Fruit fly (Drosophila melanogaster) whole organism, embryonic: ENCODE results near the gene CG15283.
A peak's percentile ranks its signal among the peaks of the same experiment; 100 is the strongest.

Source experiments
- Antp ChIP-seq: fragments of 200-800 bp; sonication (Bioruptor generic); optimal IDR thresholded peaks from 3 replicates; lab custom pipeline; 2016; ENCODE audit warnings: missing biosample characterization, missing genetic modification characterization
- Asciz ChIP-seq: fragments of 200-800 bp; sonication (Bioruptor generic); optimal IDR thresholded peaks from 2 replicates; lab custom pipeline; 2017; ENCODE audit warnings: missing biosample characterization, mild to moderate bottlenecking, missing genetic modification characterization, missing genetic modification reagents
- Atf3 ChIP-seq: fragments of 200-800 bp; sonication (Bioruptor generic); optimal IDR thresholded peaks from 3 replicates; lab custom pipeline; 2016; ENCODE audit warnings: missing biosample characterization, missing genetic modification characterization
- CG10209 ChIP-seq: fragments of 200-800 bp; sonication (Bioruptor generic); optimal IDR thresholded peaks from 3 replicates; lab custom pipeline; 2017; ENCODE audit warnings: missing biosample characterization, mild to moderate bottlenecking, missing genetic modification characterization, missing genetic modification reagents
- CG12155 ChIP-seq: fragments of 200-800 bp; sonication (Bioruptor generic); optimal IDR thresholded peaks from 3 replicates; lab custom pipeline; 2016; ENCODE audit warnings: missing biosample characterization, missing genetic modification characterization
- CG12769 ChIP-seq: fragments of 200-800 bp; sonication (Bioruptor generic); optimal IDR thresholded peaks from 2 replicates; lab custom pipeline; 2019; ENCODE audit warnings: missing biosample characterization, mild to moderate bottlenecking, missing genetic modification characterization, moderate library complexity
- CG14860 ChIP-seq: fragments of 200-800 bp; sonication (Bioruptor generic); IDR thresholded peaks from 3 replicates; pipeline ENCODE4 v1.3.6; 2022; ENCODE audit warnings: missing biosample characterization, missing genetic modification characterization; ENCODE audit not compliant: partially characterized antibody
- CG1529 ChIP-seq: fragments of 200-800 bp; sonication (Bioruptor generic); optimal IDR thresholded peaks from 3 replicates; lab custom pipeline; 2018; ENCODE audit warnings: missing biosample characterization, missing genetic modification characterization
- CG15479 ChIP-seq: fragments of 200-800 bp; sonication (Bioruptor generic); optimal IDR thresholded peaks from 3 replicates; lab custom pipeline; 2019; ENCODE audit warnings: missing biosample characterization, mild to moderate bottlenecking, missing genetic modification characterization, moderate library complexity
- CG15514 ChIP-seq: fragments of 200-800 bp; sonication (Bioruptor generic); optimal IDR thresholded peaks from 3 replicates; lab custom pipeline; 2017; ENCODE audit warnings: missing biosample characterization, missing genetic modification characterization, mild to moderate bottlenecking, moderate library complexity, missing genetic modification reagents
- CG2199 ChIP-seq: fragments of 200-800 bp; sonication (Bioruptor generic); IDR thresholded peaks from 3 replicates; pipeline ENCODE4 v1.3.6; 2022; ENCODE audit warnings: missing biosample characterization, missing genetic modification characterization
- CG30403 ChIP-seq: fragments of 200-800 bp; sonication (Bioruptor generic); optimal IDR thresholded peaks from 3 replicates; lab custom pipeline; 2016; ENCODE audit warnings: missing biosample characterization, missing genetic modification characterization
- CG33557 ChIP-seq: fragments of 200-800 bp; sonication (Bioruptor generic); optimal IDR thresholded peaks from 2 replicates; lab custom pipeline; 2019; ENCODE audit warnings: missing biosample characterization, mild to moderate bottlenecking, missing genetic modification characterization, moderate library complexity
- CG4360 ChIP-seq: fragments of 200-800 bp; sonication (Bioruptor generic); IDR thresholded peaks from 2 replicates; pipeline ENCODE4 v1.3.6; 2022; ENCODE audit warnings: missing biosample characterization, missing genetic modification characterization
- CG6272 ChIP-seq: fragments of 200-800 bp; sonication (Bioruptor generic); IDR thresholded peaks from 2 replicates; pipeline ENCODE4 v1.3.6; 2022; ENCODE audit warnings: missing biosample characterization, missing genetic modification characterization
- CG6683 ChIP-seq: fragments of 200-800 bp; sonication (Bioruptor generic); optimal IDR thresholded peaks from 2 replicates; lab custom pipeline; 2017; ENCODE audit warnings: missing biosample characterization, mild to moderate bottlenecking, missing genetic modification characterization, missing genetic modification reagents
- CG7357 ChIP-seq: fragments of 200-800 bp; sonication (Bioruptor generic); IDR thresholded peaks from 3 replicates; pipeline ENCODE4 v1.3.6; 2022; ENCODE audit warnings: missing biosample characterization, missing genetic modification characterization
- CG7556 ChIP-seq: fragments of 200-800 bp; sonication (Bioruptor generic); optimal IDR thresholded peaks from 2 replicates; lab custom pipeline; 2017; ENCODE audit warnings: missing biosample characterization, mild to moderate bottlenecking, missing genetic modification characterization
- D19B ChIP-seq: fragments of 200-800 bp; sonication (Bioruptor generic); optimal IDR thresholded peaks from 2 replicates; lab custom pipeline; 2017; ENCODE audit warnings: missing biosample characterization, mild to moderate bottlenecking, missing genetic modification characterization
- Dad ChIP-seq: fragments of 200-800 bp; sonication (Bioruptor generic); optimal IDR thresholded peaks from 3 replicates; lab custom pipeline; 2016; ENCODE audit warnings: missing biosample characterization, missing genetic modification characterization
- Dbx ChIP-seq: fragments of 200-800 bp; sonication (Bioruptor generic); IDR thresholded peaks from 3 replicates; pipeline ENCODE4 v1.3.6; 2022; ENCODE audit warnings: missing biosample characterization, missing genetic modification characterization
- Drgx ChIP-seq: fragments of 200-800 bp; sonication (Bioruptor generic); IDR thresholded peaks from 2 replicates; pipeline ENCODE4 v1.3.6; 2022; ENCODE audit warnings: missing biosample characterization, missing genetic modification characterization
- Fer2 ChIP-seq: fragments of 200-800 bp; sonication (Bioruptor generic); optimal IDR thresholded peaks from 2 replicates; lab custom pipeline; 2018; ENCODE audit warnings: missing biosample characterization, mild to moderate bottlenecking, missing genetic modification characterization, moderate library complexity
- H15 ChIP-seq: fragments of 200-800 bp; sonication (Bioruptor generic); IDR thresholded peaks from 3 replicates; pipeline ENCODE4 v1.3.6; 2022; ENCODE audit warnings: missing biosample characterization, missing genetic modification characterization
- HHEX ChIP-seq: fragments of 200-800 bp; sonication (Bioruptor generic); optimal IDR thresholded peaks from 3 replicates; lab custom pipeline; 2017; ENCODE audit warnings: missing biosample characterization, mild to moderate bottlenecking, missing genetic modification characterization, missing genetic modification reagents
- HLH4C ChIP-seq: fragments of 200-800 bp; sonication (Bioruptor generic); IDR thresholded peaks from 3 replicates; pipeline ENCODE4 v1.3.6; 2022; ENCODE audit warnings: missing biosample characterization, missing genetic modification characterization; ENCODE audit not compliant: partially characterized antibody
- Hr51 ChIP-seq, 2 experiments: fragments of 200-800 bp; sonication (Bioruptor generic); optimal IDR thresholded peaks; 2 replicates in 1 of 2; 3 replicates in 1 of 2; lab custom pipeline; 2016 to 2018; ENCODE audit warnings: missing biosample characterization in 2 of 2, missing genetic modification characterization in 2 of 2, mild to moderate bottlenecking in 1 of 2, moderate library complexity in 1 of 2
- Hsf ChIP-seq: fragments of 200-800 bp; sonication (Bioruptor generic); optimal IDR thresholded peaks from 3 replicates; lab custom pipeline; 2016; ENCODE audit warnings: missing biosample characterization, missing genetic modification characterization
- Mad ChIP-seq: fragments of 200-800 bp; sonication (Bioruptor generic); optimal IDR thresholded peaks from 2 replicates; lab custom pipeline; 2016; ENCODE audit warnings: missing biosample characterization, missing genetic modification characterization
- Sin3A ChIP-seq: fragments of >200 bp; optimal IDR thresholded peaks from 2 replicates; lab custom pipeline; 2018
- Tbp ChIP-seq: fragments of >200 bp; optimal IDR thresholded peaks from 2 replicates; lab custom pipeline; 2018; ENCODE audit warnings: missing biosample characterization, missing genetic modification characterization
- al ChIP-seq: fragments of 200-800 bp; sonication (Bioruptor generic); IDR thresholded peaks from 2 replicates; pipeline ENCODE4 v1.3.6; 2022; ENCODE audit warnings: missing biosample characterization, missing genetic modification characterization
- ara ChIP-seq: fragments of 200-800 bp; sonication (Bioruptor generic); IDR thresholded peaks from 2 replicates; pipeline ENCODE4 v1.3.6; 2022; ENCODE audit warnings: missing biosample characterization, missing genetic modification characterization
- br ChIP-seq: fragments of >200 bp; optimal IDR thresholded peaks from 2 replicates; lab custom pipeline; 2017
- cad ChIP-seq: fragments of >200 bp; optimal IDR thresholded peaks from 2 replicates; lab custom pipeline; 2017; ENCODE audit warnings: missing biosample characterization, missing genetic modification characterization
- ci ChIP-seq: fragments of 200-800 bp; sonication (Bioruptor generic); IDR thresholded peaks from 3 replicates; pipeline ENCODE4 v1.3.6; 2022; ENCODE audit warnings: missing biosample characterization, missing genetic modification characterization
- dpn ChIP-seq, 2 experiments: fragments of 200-800 bp; sonication (Bioruptor generic); optimal IDR thresholded peaks; 3 replicates each; lab custom pipeline; 2016; ENCODE audit warnings: missing biosample characterization in 2 of 2, missing genetic modification characterization in 2 of 2
- emc ChIP-seq: fragments of 200-800 bp; sonication (Bioruptor generic); optimal IDR thresholded peaks from 2 replicates; lab custom pipeline; 2016; ENCODE audit warnings: missing biosample characterization, missing genetic modification characterization
- ems ChIP-seq: fragments of 200-800 bp; sonication (Bioruptor generic); optimal IDR thresholded peaks from 3 replicates; lab custom pipeline; 2016; ENCODE audit warnings: missing biosample characterization, missing genetic modification characterization
- gt ChIP-seq: fragments of 200-800 bp; sonication (Bioruptor generic); IDR thresholded peaks from 2 replicates; pipeline ENCODE4 v1.3.6; 2022; ENCODE audit warnings: missing biosample characterization, missing genetic modification characterization
- her ChIP-seq: fragments of 200-800 bp; sonication (Bioruptor generic); optimal IDR thresholded peaks from 2 replicates; lab custom pipeline; 2016; ENCODE audit warnings: missing biosample characterization, missing genetic modification characterization
- jumu ChIP-seq: fragments of 200-800 bp; sonication (Bioruptor generic); optimal IDR thresholded peaks from 3 replicates; lab custom pipeline; 2016; ENCODE audit warnings: missing biosample characterization, missing genetic modification characterization
- lab ChIP-seq: fragments of 200-800 bp; sonication (Bioruptor generic); optimal IDR thresholded peaks from 3 replicates; lab custom pipeline; 2017; ENCODE audit warnings: missing biosample characterization, missing genetic modification characterization, mild to moderate bottlenecking, moderate library complexity, missing genetic modification reagents
- nerfin-1 ChIP-seq: fragments of 200-800 bp; sonication (Bioruptor generic); optimal IDR thresholded peaks from 3 replicates; lab custom pipeline; 2019; ENCODE audit warnings: missing biosample characterization, mild to moderate bottlenecking, missing genetic modification characterization, moderate library complexity
- peb ChIP-seq: fragments of 200-800 bp; sonication (Bioruptor generic); IDR thresholded peaks from 2 replicates; pipeline ENCODE4 v1.3.6; 2022; ENCODE audit warnings: missing biosample characterization, missing genetic modification characterization
- pnt ChIP-seq: fragments of 200-800 bp; sonication (Bioruptor generic); optimal IDR thresholded peaks from 3 replicates; lab custom pipeline; 2016; ENCODE audit warnings: missing biosample characterization, missing genetic modification characterization
- psq ChIP-seq: fragments of 200-800 bp; sonication (Bioruptor generic); optimal IDR thresholded peaks from 2 replicates; lab custom pipeline; 2017; ENCODE audit warnings: missing biosample characterization, missing genetic modification characterization
- repo ChIP-seq: fragments of 200-800 bp; sonication (Bioruptor generic); optimal IDR thresholded peaks from 2 replicates; lab custom pipeline; 2016; ENCODE audit warnings: missing biosample characterization, missing genetic modification characterization
- rib ChIP-seq: fragments of 200-800 bp; sonication (Bioruptor generic); IDR thresholded peaks from 2 replicates; pipeline ENCODE4 v1.3.6; 2022; ENCODE audit warnings: missing biosample characterization, missing genetic modification characterization
- sd ChIP-seq: fragments of 200-800 bp; sonication (Bioruptor generic); optimal IDR thresholded peaks from 3 replicates; lab custom pipeline; 2018; ENCODE audit warnings: missing biosample characterization, mild to moderate bottlenecking, missing genetic modification characterization, moderate library complexity
- sob ChIP-seq: fragments of 200-800 bp; sonication (Bioruptor generic); IDR thresholded peaks from 2 replicates; pipeline ENCODE4 v1.3.6; 2022; ENCODE audit warnings: missing biosample characterization, missing genetic modification characterization
- sr ChIP-seq: fragments of 200-800 bp; sonication (Bioruptor generic); IDR thresholded peaks from 3 replicates; pipeline ENCODE4 v1.3.6; 2022; ENCODE audit warnings: missing biosample characterization, missing genetic modification characterization
- unc-4 ChIP-seq: fragments of 200-800 bp; sonication (Bioruptor generic); IDR thresholded peaks from 2 replicates; pipeline ENCODE4 v1.3.6; 2022; ENCODE audit warnings: missing biosample characterization, missing genetic modification characterization; ENCODE audit not compliant: partially characterized antibody

Gene CG15283

DNA sequence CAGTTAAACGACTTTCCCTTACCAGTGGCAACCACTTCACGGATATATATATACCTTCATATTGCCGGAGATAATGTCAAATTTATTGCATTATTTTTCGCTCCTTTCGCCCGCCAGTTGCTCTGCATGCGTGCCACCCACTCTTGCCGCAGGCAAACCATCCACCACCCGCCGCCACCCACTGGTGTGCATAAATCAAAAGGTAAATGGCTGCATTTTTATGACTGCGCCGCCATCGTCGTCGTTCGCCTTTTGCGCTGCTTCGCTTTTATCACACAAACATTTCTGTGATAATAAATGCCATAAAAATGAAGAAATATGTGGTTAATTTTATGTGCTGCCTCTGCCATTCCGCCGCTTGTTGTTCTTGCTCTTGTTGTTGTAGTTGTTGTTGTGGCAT lies 37.4 kb upstream of the CG15283 start (continued):
- no peak for TF ChIP-seq CG14860 (GFP tag; lab: Robert Waterston, UW)
- peak; percentile 7 for TF ChIP-seq CG15479 (GFP tag; lab: Kevin White, UChicago)
- no peak for TF ChIP-seq peb (GFP tag; lab: Robert Waterston, UW)
- no peak for TF ChIP-seq CG7556 (GFP tag; lab: Kevin White, UChicago)
- TF ChIP-seq cad (GFP tag; lab: Kevin White, UChicago): peak; percentile 65
- TF ChIP-seq CG33557 (GFP tag; lab: Kevin White, UChicago): no peak
- TF ChIP-seq CG1529 (GFP tag; lab: Kevin White, UChicago): no peak
- no peak for TF ChIP-seq Dbx (GFP tag; lab: Robert Waterston, UW)
- no peak for TF ChIP-seq CG10209 (GFP tag; lab: Kevin White, UChicago)
- no peak for TF ChIP-seq Asciz
- TF ChIP-seq Fer2: no peak
- TF ChIP-seq sob (GFP tag; lab: Robert Waterston, UW): no peak
- TF ChIP-seq Atf3 (GFP tag; lab: Kevin White, UChicago): no peak
- TF ChIP-seq CG7357 (GFP tag; lab: Robert Waterston, UW): no peak
- TF ChIP-seq dpn (GFP tag; optimal IDR thresholded peaks at IDR 0.05; lab: Kevin White, UChicago): no peak
- no peak for TF ChIP-seq CG30403
- TF ChIP-seq CG15514 (GFP tag; lab: Kevin White, UChicago): no peak
- TF ChIP-seq ci (GFP tag; lab: Robert Waterston, UW): peak; percentile 48; the same call in 1 of the 3 replicates
- TF ChIP-seq repo (GFP tag; lab: Kevin White, UChicago): no peak
- no peak for TF ChIP-seq br
- no peak for TF ChIP-seq CG6272
- TF ChIP-seq emc: no peak
- TF ChIP-seq pnt: no peak
- 0 out of 3 replicates have a peak, but pooled peaks have one; percentile 38 for TF ChIP-seq sr (GFP tag; lab: Robert Waterston, UW)
- no peak for TF ChIP-seq Hr51 (GFP tag; optimal IDR thresholded peaks at IDR 0.05; lab: Kevin White, UChicago)
- peak; percentile 12 for TF ChIP-seq nerfin-1 (tag; lab: Kevin White, UChicago)
- no peak for TF ChIP-seq Antp (GFP tag; lab: Kevin White, UChicago)
- TF ChIP-seq HHEX (GFP tag; lab: Kevin White, UChicago): no peak
- no peak for TF ChIP-seq gt
- no peak for TF ChIP-seq rib (GFP tag; lab: Robert Waterston, UW)
- no peak for TF ChIP-seq HLH4C
- TF ChIP-seq jumu: no peak
- no peak for TF ChIP-seq Dad (GFP tag; lab: Kevin White, UChicago)
- no peak for TF ChIP-seq CG12769
- TF ChIP-seq psq (GFP tag; lab: Kevin White, UChicago): no peak
- no peak for TF ChIP-seq CG2199 (GFP tag; lab: Robert Waterston, UW)
- peak; percentile 33 for TF ChIP-seq sd (tag; lab: Kevin White, UChicago)
- TF ChIP-seq unc-4 (GFP tag; lab: Robert Waterston, UW): no peak
- no peak for TF ChIP-seq Drgx (GFP tag; lab: Robert Waterston, UW)
- no peak for TF ChIP-seq CG6683 (GFP tag; lab: Kevin White, UChicago)
- no peak for TF ChIP-seq D19B
- no peak for TF ChIP-seq al (GFP tag; lab: Robert Waterston, UW)
- no peak for TF ChIP-seq Mad (GFP tag; lab: Kevin White, UChicago)
- no peak for TF ChIP-seq CG12155 (GFP tag; lab: Kevin White, UChicago)
- no peak for TF ChIP-seq lab
- no peak for TF ChIP-seq her (GFP tag; lab: Kevin White, UChicago)
- no peak for TF ChIP-seq Tbp (GFP tag; lab: Kevin White, UChicago)
- TF ChIP-seq H15 (GFP tag; lab: Robert Waterston, UW): no peak
- no peak for TF ChIP-seq Sin3A
- TF ChIP-seq ems (GFP tag; lab: Kevin White, UChicago): no peak
- TF ChIP-seq Hsf (GFP tag; lab: Kevin White, UChicago): no peak
- TF ChIP-seq ara (GFP tag; lab: Robert Waterston, UW): no peak
- TF ChIP-seq CG4360 (GFP tag; lab: Robert Waterston, UW): peak; percentile 78
